Fruit fly (Drosophila melanogaster): ENCODE data around the gene Sf3b5.

Sf3b5 gene

DNA sequence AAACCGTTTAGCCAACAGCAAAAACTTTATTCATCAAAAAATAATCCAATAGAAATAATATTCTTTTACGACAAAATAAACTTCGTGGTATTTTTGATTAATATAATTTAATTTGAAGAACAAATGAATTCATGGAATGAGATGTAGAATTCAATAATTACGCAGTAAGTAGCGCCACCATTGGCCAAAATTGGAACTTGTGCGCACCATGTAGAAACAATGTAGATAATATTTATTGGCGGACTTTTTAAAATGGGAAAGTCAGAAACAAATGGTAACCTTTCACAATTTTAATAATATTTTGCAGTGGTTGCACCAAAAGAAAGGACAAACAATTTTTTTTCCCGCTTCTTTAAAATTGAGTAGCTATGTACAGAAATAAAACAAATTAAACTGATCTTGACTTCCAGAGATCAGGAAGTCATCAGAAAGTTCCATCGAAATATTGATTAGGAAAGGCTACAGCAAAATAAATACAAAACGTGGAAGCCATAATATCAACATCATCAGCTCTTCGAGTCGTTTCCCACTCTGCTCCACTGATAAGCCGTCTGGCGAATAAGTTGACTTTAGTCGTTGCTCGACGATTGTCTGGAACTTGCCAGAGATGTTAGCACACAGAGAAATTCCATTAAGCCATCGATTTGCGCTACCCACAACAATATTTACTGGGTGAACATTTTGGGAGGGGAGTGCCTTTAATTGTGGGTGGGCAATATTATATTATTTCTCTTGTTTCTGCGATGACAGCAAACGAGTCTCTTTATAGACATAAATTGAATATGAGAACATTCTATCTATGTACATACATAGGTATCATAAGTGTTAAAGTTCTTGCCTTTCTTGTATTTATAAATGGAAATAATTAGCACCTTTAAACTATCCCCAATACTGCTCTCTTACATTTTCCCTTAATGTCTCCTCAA lies 35.0 kb downstream of the Sf3b5 start (continued):
- TF ChIP-seq CG18476 (GFP tag; optimal IDR thresholded peaks at IDR 0.05) (no peak), CG13894 (tag; optimal IDR thresholded peaks at IDR 0.05) (peak; percentile 22), Fer1 (GFP tag; optimal IDR thresholded peaks at IDR 0.05) (no peak), CG8281 (tag; optimal IDR thresholded peaks at IDR 0.05) (no peak), fd3F (GFP tag; optimal IDR thresholded peaks at IDR 0.05) (no peak), CoRest (tag; optimal IDR thresholded peaks at IDR 0.05) (peak; percentile 24), luna (GFP tag; optimal IDR thresholded peaks at IDR 0.05) (peak; percentile 11), CG2199 (GFP tag; IDR thresholded peaks at IDR 0.05) (peak; percentile 82; the same call in 2 of the 3 replicates), nmo (GFP tag; optimal IDR thresholded peaks at IDR 0.05) (peak; percentile 35), eve (GFP tag; optimal IDR thresholded peaks at IDR 0.05) (no peak), knrl (GFP tag; IDR thresholded peaks at IDR 0.05; ENCODE audit: partially characterized antibody) (peak; percentile 63; the same call in 2 of the 3 replicates), CG17802 (tag; optimal IDR thresholded peaks at IDR 0.05) (no peak), CG42726 (GFP tag; IDR thresholded peaks at IDR 0.05; ENCODE audit: partially characterized antibody) (peak; percentile 85), vfl (GFP tag; optimal IDR thresholded peaks at IDR 0.05) (no peak), CrebB (tag; optimal IDR thresholded peaks at IDR 0.05) (no peak), CG15269 (tag; optimal IDR thresholded peaks at IDR 0.05) (peak; percentile 28), D19A (tag; optimal IDR thresholded peaks at IDR 0.05) (peak; percentile 25), amos (GFP tag; IDR thresholded peaks at IDR 0.05; ENCODE audit: partially characterized antibody) (peak; percentile 80), Adf1 (GFP tag; IDR thresholded peaks at IDR 0.05) (no peak), CG12299 (tag; optimal IDR thresholded peaks at IDR 0.05) (no peak), CG2678 (tag; optimal IDR thresholded peaks at IDR 0.05) (peak; percentile 8), cwo (GFP tag; optimal IDR thresholded peaks at IDR 0.05) (no peak), CG17568 (GFP tag; optimal IDR thresholded peaks at IDR 0.05) (peak; percentile 2), Stat92E (GFP tag; optimal IDR thresholded peaks at IDR 0.05) (no peak), pzg (GFP tag; optimal IDR thresholded peaks at IDR 0.05) (peak; percentile 14), dimm (GFP tag; IDR thresholded peaks at IDR 0.05) (no peak), NfI (GFP tag; optimal IDR thresholded peaks at IDR 0.05) (peak; percentile 24), mirr (GFP tag; optimal IDR thresholded peaks at IDR 0.05) (peak; percentile 10), Meics (GFP tag; optimal IDR thresholded peaks at IDR 0.05) (peak; percentile 6), CG5180 (GFP tag; optimal IDR thresholded peaks at IDR 0.05) (peak; percentile 56), trem (tag; optimal IDR thresholded peaks at IDR 0.05) (peak; percentile 27), Lhr (GFP tag; optimal IDR thresholded peaks at IDR 0.05) (peak; percentile 45), Bteb2 (GFP tag; optimal IDR thresholded peaks at IDR 0.05) (no peak), Mad (GFP tag; optimal IDR thresholded peaks at IDR 0.05) (peak; percentile 14), Fer3 (tag; optimal IDR thresholded peaks at IDR 0.05) (no peak), CG3163 (GFP tag; optimal IDR thresholded peaks at IDR 0.05) (peak; percentile 95), CG10321 (GFP tag; IDR thresholded peaks at IDR 0.05) (no peak), Fer2 (tag; optimal IDR thresholded peaks at IDR 0.05) (no peak), inv (GFP tag; IDR thresholded peaks at IDR 0.05; ENCODE audit: partially characterized antibody) (peak; percentile 36; the same call in 1 of the 2 replicates), tna (GFP tag; IDR thresholded peaks at IDR 0.05; ENCODE audit: partially characterized antibody) (peak; percentile 18; the same call in 1 of the 2 replicates), exex (tag; optimal IDR thresholded peaks at IDR 0.05) (peak; percentile 43), CG7839 (tag; optimal IDR thresholded peaks at IDR 0.05) (peak; percentile 25), CG17912 (GFP tag; optimal IDR thresholded peaks at IDR 0.05) (peak; percentile 27), otp (GFP tag; IDR thresholded peaks at IDR 0.05) (no peak), CG12769 (tag; optimal IDR thresholded peaks at IDR 0.05) (peak; percentile 6), ase (GFP tag; IDR thresholded peaks at IDR 0.05) (no peak)

Measured in whole organism, embryonic.